Worm (Caenorhabditis elegans): Measurements from ENCODE around the gene msp-76.
A peak's percentile ranks its signal among the peaks of the same experiment; 100 is the strongest.

msp-76 gene

ce11 chrIV:9706704-9707197 is 17.9 kb downstream of the msp-76 start, which contains the start of the genes dcaf-1 and dph-3 (continued):
- no peak for TF ChIP-seq egl-27 (tag; optimal IDR thresholded peaks at IDR 0.05)
- TF ChIP-seq jun-1 (tag; optimal IDR thresholded peaks at IDR 0.05): no peak
- TF ChIP-seq ztf-4 (tag; optimal IDR thresholded peaks at IDR 0.05): no peak
- no peak for TF ChIP-seq zip-4 (GFP tag; optimal IDR thresholded peaks at IDR 0.05)
- TF ChIP-seq elt-2 (tag; optimal IDR thresholded peaks at IDR 0.05): no peak
- peak; percentile 32 for TF ChIP-seq nhr-20 (tag; optimal IDR thresholded peaks at IDR 0.05)
- TF ChIP-seq ztf-11 (tag; optimal IDR thresholded peaks at IDR 0.05): no peak
- no peak for TF ChIP-seq dsc-1 (tag; optimal IDR thresholded peaks at IDR 0.05)
- TF ChIP-seq elt-3 (tag; optimal IDR thresholded peaks at IDR 0.05): peak in 1 of 6 experiments; percentile 9
- TF ChIP-seq lir-3 (tag; optimal IDR thresholded peaks at IDR 0.05; ENCODE audit: poor library complexity): no peak
- no peak for TF ChIP-seq unc-98 (GFP tag; IDR thresholded peaks at IDR 0.05)
- no peak for TF ChIP-seq nhr-11 (tag; optimal IDR thresholded peaks at IDR 0.05)
- no peak for TF ChIP-seq aly-2 (tag; optimal IDR thresholded peaks at IDR 0.05)
- no peak for TF ChIP-seq egl-13 (tag; optimal IDR thresholded peaks at IDR 0.05)
- no peak for TF ChIP-seq pqm-1 (tag; optimal IDR thresholded peaks at IDR 0.05)
- TF ChIP-seq lin-35 (GFP tag; optimal IDR thresholded peaks at IDR 0.05): peak; percentile 50 to 65
- no peak for TF ChIP-seq fos-1 (tag; optimal IDR thresholded peaks at IDR 0.05)
- peak; percentile 43 for TF ChIP-seq C16A3.4 (tag; optimal IDR thresholded peaks at IDR 0.05)
- TF ChIP-seq C34B4.2 (tag; optimal IDR thresholded peaks at IDR 0.05): no peak
- TF ChIP-seq unc-86 (tag; optimal IDR thresholded peaks at IDR 0.05): no peak
- no peak for TF ChIP-seq ets-5 (GFP tag; IDR thresholded peaks at IDR 0.05)
- TF ChIP-seq nhr-28 (tag; optimal IDR thresholded peaks at IDR 0.05): no peak
- TF ChIP-seq sup-37 (GFP tag; optimal IDR thresholded peaks at IDR 0.05): no peak
- no peak for TF ChIP-seq mef-2 (tag; optimal IDR thresholded peaks at IDR 0.05)
- peak; percentile 34 to 68 (median 51) for TF ChIP-seq dpl-1 (GFP tag; optimal IDR thresholded peaks at IDR 0.05)
- TF ChIP-seq fkh-4 (tag; optimal IDR thresholded peaks at IDR 0.05; ENCODE audit: borderline replicate concordance): no peak
- TF ChIP-seq nhr-71 (tag; optimal IDR thresholded peaks at IDR 0.05): peak; percentile 59
- peak; percentile 96 to 99 for TF ChIP-seq lsy-2 (tag; optimal IDR thresholded peaks at IDR 0.05)
- peak; percentile 73 for TF ChIP-seq mep-1 (tag; optimal IDR thresholded peaks at IDR 0.05)
- TF ChIP-seq ceh-8 (GFP tag; optimal IDR thresholded peaks at IDR 0.05): no peak
- TF ChIP-seq nhr-90 (tag; optimal IDR thresholded peaks at IDR 0.05; ENCODE audit: poor library complexity): peak; percentile 4
- TF ChIP-seq nhr-77 (tag; optimal IDR thresholded peaks at IDR 0.05): no peak
- TF ChIP-seq aha-1 (tag; optimal IDR thresholded peaks at IDR 0.05): no peak
- TF ChIP-seq mdl-1 (tag; optimal IDR thresholded peaks at IDR 0.05): no peak
- TF ChIP-seq snpc-4 (tag; optimal IDR thresholded peaks at IDR 0.05): no peak
- TF ChIP-seq hlh-4 (tag; optimal IDR thresholded peaks at IDR 0.05): no peak
- TF ChIP-seq vab-15 (tag; optimal IDR thresholded peaks at IDR 0.05): no peak
- no peak for TF ChIP-seq nhr-85 (tag)
- TF ChIP-seq isw-1 (GFP tag; IDR thresholded peaks at IDR 0.05): peak; percentile 17; the same call in 1 of the 2 replicates
- no peak for TF ChIP-seq tlp-1 (tag; optimal IDR thresholded peaks at IDR 0.05)
- TF ChIP-seq nhr-47 (tag; optimal IDR thresholded peaks at IDR 0.05): peak; percentile 36
- no peak for TF ChIP-seq unc-130 (tag; optimal IDR thresholded peaks at IDR 0.05)
- no peak for TF ChIP-seq tbx-2 (tag; optimal IDR thresholded peaks at IDR 0.05)
- no peak for TF ChIP-seq alr-1 (tag; optimal IDR thresholded peaks at IDR 0.05; ENCODE audit: borderline replicate concordance)
- peak; percentile 90 for TF ChIP-seq F16B12.6 (tag; optimal IDR thresholded peaks at IDR 0.05)
- TF ChIP-seq fkh-10 (GFP tag; optimal IDR thresholded peaks at IDR 0.05): no peak
- TF ChIP-seq C04F5.9 (tag; optimal IDR thresholded peaks at IDR 0.05): no peak
